Worm (Caenorhabditis elegans) whole organism, late embryonic: ENCODE results near the gene Y41C4A.21.

Experiments used
- F13H6.1 ChIP-seq: sonication (generic microtip); optimal IDR thresholded peaks from 2 replicates; lab custom pipeline; 2016; ENCODE audit warnings: missing genetic modification characterization, missing compliant biosample characterization
- ama-1 ChIP-seq: fragments of 150-350 bp; optimal IDR thresholded peaks from 2 replicates; lab custom pipeline; 2014
- ceh-22 ChIP-seq: sonication (generic microtip); optimal IDR thresholded peaks from 2 replicates; lab custom pipeline; 2017; ENCODE audit warnings: missing biosample characterization, missing genetic modification characterization
- elt-2 ChIP-seq: sonication (generic microtip); optimal IDR thresholded peaks from 2 replicates; lab custom pipeline; 2016; ENCODE audit warnings: missing genetic modification reagents, missing genetic modification characterization, missing compliant biosample characterization
- ets-4 ChIP-seq: sonication (generic microtip); optimal IDR thresholded peaks from 2 replicates; lab custom pipeline; 2016; ENCODE audit warnings: missing genetic modification characterization, missing compliant biosample characterization
- fkh-6 ChIP-seq: sonication (generic microtip); optimal IDR thresholded peaks from 2 replicates; lab custom pipeline; 2016; ENCODE audit warnings: missing genetic modification characterization, missing compliant biosample characterization
- hlh-13 ChIP-seq: fragments of 200-800 bp; sonication (Bioruptor generic); optimal IDR thresholded peaks from 2 replicates; lab custom pipeline; 2018; ENCODE audit warnings: mild to moderate bottlenecking, missing genetic modification characterization, missing compliant biosample characterization
- hlh-15 ChIP-seq: sonication (generic microtip); optimal IDR thresholded peaks from 2 replicates; lab custom pipeline; 2016; ENCODE audit warnings: missing genetic modification characterization, missing compliant biosample characterization
- nhr-11 ChIP-seq: fragments of 150-350 bp; optimal IDR thresholded peaks from 2 replicates; lab custom pipeline; 2014; ENCODE audit warnings: missing biosample characterization, missing genetic modification characterization
- sox-4 ChIP-seq: sonication (generic microtip); optimal IDR thresholded peaks from 2 replicates; lab custom pipeline; 2017; ENCODE audit warnings: mild to moderate bottlenecking, missing genetic modification characterization, inconsistent platforms, missing compliant biosample characterization
- tbx-2 ChIP-seq: sonication (generic microtip); optimal IDR thresholded peaks from 2 replicates; lab custom pipeline; 2016; ENCODE audit warnings: missing genetic modification characterization, missing compliant biosample characterization

- no peak for TF ChIP-seq nhr-11 (tag; lab: Kevin White, UChicago)
- TF ChIP-seq ets-4 (tag; lab: Kevin White, UChicago): no peak
- TF ChIP-seq ceh-22: no peak
- no peak for TF ChIP-seq ama-1 (lab: Kevin White, UChicago)
- TF ChIP-seq F13H6.1 (tag; lab: Kevin White, UChicago): no peak
- TF ChIP-seq fkh-6: no peak
- TF ChIP-seq tbx-2 (tag; lab: Kevin White, UChicago): no peak
- no peak for TF ChIP-seq sox-4
- no peak for TF ChIP-seq hlh-15 (tag; lab: Kevin White, UChicago)
- TF ChIP-seq hlh-13 (GFP tag; lab: Kevin White, UChicago): no peak
- no peak for TF ChIP-seq elt-2
These were observed 48.1 kb downstream of the Y41C4A.21 start, which contains the start of gene C24H11.5 for ce11 chrIII:11780183-11780664.
